Fruit fly (Drosophila melanogaster) whole organism, embryonic: ENCODE results near the gene CG45073.

Experiments used
- Antp ChIP-seq: fragments of 200-800 bp; sonication (Bioruptor generic); optimal IDR thresholded peaks from 3 replicates; lab custom pipeline; 2016; ENCODE audit warnings: missing biosample characterization, missing genetic modification characterization
- Blimp-1 ChIP-seq: fragments of 200-800 bp; sonication (Bioruptor generic); optimal IDR thresholded peaks from 3 replicates; lab custom pipeline; 2018; ENCODE audit warnings: missing biosample characterization, missing genetic modification characterization, mild to moderate bottlenecking, moderate library complexity, missing genetic modification reagents
- CG10274 ChIP-seq: fragments of 200-800 bp; sonication (Bioruptor generic); optimal IDR thresholded peaks from 3 replicates; lab custom pipeline; 2017; ENCODE audit warnings: missing biosample characterization, mild to moderate bottlenecking, missing genetic modification characterization
- CG10654 ChIP-seq: fragments of 200-800 bp; sonication (Bioruptor generic); optimal IDR thresholded peaks from 2 replicates; lab custom pipeline; 2016; ENCODE audit warnings: missing biosample characterization, missing genetic modification characterization
- CG11398 ChIP-seq: fragments of 200-800 bp; sonication (Bioruptor generic); optimal IDR thresholded peaks from 2 replicates; lab custom pipeline; 2016; ENCODE audit warnings: missing biosample characterization, missing genetic modification characterization
- CG11456 ChIP-seq: fragments of 200-800 bp; sonication (Bioruptor generic); IDR thresholded peaks from 3 replicates; pipeline ENCODE4 v1.3.6; 2022; ENCODE audit warnings: missing biosample characterization, missing genetic modification characterization
- CG13624 ChIP-seq: fragments of 200-800 bp; sonication (Bioruptor generic); optimal IDR thresholded peaks from 2 replicates; lab custom pipeline; 2016; ENCODE audit warnings: missing biosample characterization, missing genetic modification characterization
- CG14014 ChIP-seq: fragments of 200-800 bp; sonication (Bioruptor generic); IDR thresholded peaks from 2 replicates; pipeline ENCODE4 v1.3.6; 2022; ENCODE audit warnings: missing biosample characterization, missing genetic modification characterization
- CG14860 ChIP-seq: fragments of 200-800 bp; sonication (Bioruptor generic); IDR thresholded peaks from 3 replicates; pipeline ENCODE4 v1.3.6; 2022; ENCODE audit warnings: missing biosample characterization, missing genetic modification characterization; ENCODE audit not compliant: partially characterized antibody
- CG15011 ChIP-seq: fragments of 200-800 bp; sonication (Bioruptor generic); optimal IDR thresholded peaks from 3 replicates; lab custom pipeline; 2018; ENCODE audit warnings: missing biosample characterization, mild to moderate bottlenecking, missing genetic modification characterization
- CG15269 ChIP-seq: fragments of 200-800 bp; sonication (Bioruptor generic); optimal IDR thresholded peaks from 2 replicates; lab custom pipeline; 2018; ENCODE audit warnings: missing biosample characterization, mild to moderate bottlenecking, missing genetic modification characterization, moderate library complexity
- CG1602 ChIP-seq: fragments of 200-800 bp; sonication (Bioruptor generic); optimal IDR thresholded peaks from 3 replicates; lab custom pipeline; 2016; ENCODE audit warnings: missing biosample characterization, missing genetic modification characterization
- CG17912 ChIP-seq: fragments of 200-800 bp; sonication (Bioruptor generic); optimal IDR thresholded peaks from 2 replicates; lab custom pipeline; 2018; ENCODE audit warnings: missing biosample characterization, mild to moderate bottlenecking, missing genetic modification characterization
- CG1792 ChIP-seq: fragments of 200-800 bp; sonication (Bioruptor generic); optimal IDR thresholded peaks from 2 replicates; lab custom pipeline; 2016; ENCODE audit warnings: missing biosample characterization, missing genetic modification characterization
- CG2199 ChIP-seq: fragments of 200-800 bp; sonication (Bioruptor generic); IDR thresholded peaks from 3 replicates; pipeline ENCODE4 v1.3.6; 2022; ENCODE audit warnings: missing biosample characterization, missing genetic modification characterization
- CG2875 ChIP-seq: fragments of 200-800 bp; sonication (Bioruptor generic); optimal IDR thresholded peaks from 2 replicates; lab custom pipeline; 2017; ENCODE audit warnings: missing biosample characterization, mild to moderate bottlenecking, missing genetic modification characterization, missing genetic modification reagents
- CG34224 ChIP-seq: fragments of 200-800 bp; sonication (Bioruptor generic); IDR thresholded peaks from 3 replicates; pipeline ENCODE4 v1.3.6; 2022; ENCODE audit warnings: missing biosample characterization, missing genetic modification characterization; ENCODE audit not compliant: partially characterized antibody
- CG34376 ChIP-seq: fragments of 200-800 bp; sonication (Bioruptor generic); optimal IDR thresholded peaks from 2 replicates; lab custom pipeline; 2018; ENCODE audit warnings: missing biosample characterization, mild to moderate bottlenecking, missing genetic modification characterization
- CG3726 ChIP-seq: fragments of 200-800 bp; sonication (Bioruptor generic); IDR thresholded peaks from 3 replicates; pipeline ENCODE4, ENCODE4 v1.3.6; 2022; ENCODE audit warnings: missing biosample characterization, missing genetic modification characterization
- CG42726 ChIP-seq: fragments of 200-800 bp; sonication (Bioruptor generic); IDR thresholded peaks from 2 replicates; pipeline ENCODE4 v1.3.6; 2022; ENCODE audit warnings: missing biosample characterization, missing genetic modification characterization; ENCODE audit not compliant: partially characterized antibody
- CG4282 ChIP-seq: fragments of 200-800 bp; sonication (Bioruptor generic); optimal IDR thresholded peaks from 2 replicates; lab custom pipeline; 2016; ENCODE audit warnings: missing biosample characterization, missing genetic modification characterization
- CG5180 ChIP-seq: fragments of 200-800 bp; sonication (Bioruptor generic); optimal IDR thresholded peaks from 3 replicates; lab custom pipeline; 2017; ENCODE audit warnings: missing biosample characterization, missing genetic modification characterization, mild to moderate bottlenecking, moderate library complexity, missing genetic modification reagents
- CG7271 ChIP-seq: fragments of 200-800 bp; sonication (Bioruptor generic); optimal IDR thresholded peaks from 2 replicates; lab custom pipeline; 2018; ENCODE audit warnings: missing biosample characterization, mild to moderate bottlenecking, missing genetic modification characterization, moderate library complexity
- CG8281 ChIP-seq: fragments of 200-800 bp; sonication (Bioruptor generic); optimal IDR thresholded peaks from 2 replicates; lab custom pipeline; 2018; ENCODE audit warnings: missing biosample characterization, mild to moderate bottlenecking, missing genetic modification characterization, moderate library complexity
- HmgD ChIP-seq: fragments of 200-800 bp; sonication (Bioruptor generic); optimal IDR thresholded peaks from 3 replicates; lab custom pipeline; 2016; ENCODE audit warnings: missing biosample characterization, missing genetic modification characterization
- HmgZ ChIP-seq: fragments of 200-800 bp; sonication (Bioruptor generic); optimal IDR thresholded peaks from 2 replicates; lab custom pipeline; 2018; ENCODE audit warnings: missing biosample characterization, mild to moderate bottlenecking, missing genetic modification characterization
- Neu2 ChIP-seq: fragments of 200-800 bp; sonication (Bioruptor generic); optimal IDR thresholded peaks from 3 replicates; lab custom pipeline; 2016; ENCODE audit warnings: missing biosample characterization, missing genetic modification characterization, borderline replicate concordance
- Nf-YC ChIP-seq: fragments of 200-800 bp; optimal IDR thresholded peaks from 3 replicates; lab custom pipeline; 2019; ENCODE audit warnings: missing biosample characterization, mild to moderate bottlenecking, missing genetic modification characterization, moderate library complexity
- Oli ChIP-seq: fragments of 200-800 bp; sonication (Bioruptor generic); optimal IDR thresholded peaks from 2 replicates; lab custom pipeline; 2018; ENCODE audit warnings: missing biosample characterization, mild to moderate bottlenecking, missing genetic modification characterization, moderate library complexity
- Spps ChIP-seq: fragments of 200-800 bp; sonication (Bioruptor generic); optimal IDR thresholded peaks from 2 replicates; lab custom pipeline; 2018; ENCODE audit warnings: missing biosample characterization, mild to moderate bottlenecking, missing genetic modification characterization
- Ssrp ChIP-seq: fragments of 200-800 bp; sonication (Bioruptor generic); optimal IDR thresholded peaks from 2 replicates; lab custom pipeline; 2018; ENCODE audit warnings: missing biosample characterization, mild to moderate bottlenecking, missing genetic modification characterization, moderate library complexity
- Taf1 ChIP-seq: fragments of 200-800 bp; sonication (Bioruptor generic); IDR thresholded peaks from 2 replicates; pipeline ENCODE4 v1.3.6; 2022; ENCODE audit warnings: missing biosample characterization, missing genetic modification characterization
- Xrp1 ChIP-seq: fragments of 200-800 bp; sonication (Bioruptor generic); IDR thresholded peaks from 2 replicates; pipeline ENCODE4 v1.3.6; 2022; ENCODE audit warnings: missing biosample characterization, missing genetic modification characterization
- btn ChIP-seq: fragments of 200-800 bp; sonication (Bioruptor generic); optimal IDR thresholded peaks from 2 replicates; lab custom pipeline; 2016; ENCODE audit warnings: missing biosample characterization, missing genetic modification characterization
- crp ChIP-seq, 2 experiments: fragments of 200-800 bp; sonication (Bioruptor generic); optimal IDR thresholded peaks; 2 replicates in 1 of 2; 3 replicates in 1 of 2; lab custom pipeline; 2017; ENCODE audit warnings: missing biosample characterization in 2 of 2, missing genetic modification characterization in 2 of 2, mild to moderate bottlenecking in 1 of 2, moderate library complexity in 1 of 2
- gfzf ChIP-seq: fragments of 200-800 bp; sonication (Bioruptor generic); optimal IDR thresholded peaks from 2 replicates; lab custom pipeline; 2016; ENCODE audit warnings: missing biosample characterization, mild to moderate bottlenecking, missing genetic modification characterization, moderate library complexity
- hkb ChIP-seq, 2 experiments: fragments of 200-800 bp in 1 of 2; fragments of >200 bp in 1 of 2; sonication (Bioruptor generic) in 1 of 2; IDR thresholded peaks in 1 of 2; optimal IDR thresholded peaks in 1 of 2; 2 replicates each; pipeline versions ENCODE4 v1.3.6 to Lab custom; 2017 to 2022; ENCODE audit warnings: missing biosample characterization in 1 of 2, missing genetic modification characterization in 1 of 2
- ind ChIP-seq: fragments of 200-800 bp; sonication (Bioruptor generic); optimal IDR thresholded peaks from 3 replicates; lab custom pipeline; 2016; ENCODE audit warnings: missing biosample characterization, missing genetic modification characterization
- klu ChIP-seq: fragments of 200-800 bp; sonication (Bioruptor generic); IDR thresholded peaks from 2 replicates; pipeline ENCODE4 v1.3.6; 2022; ENCODE audit warnings: missing biosample characterization, missing genetic modification characterization
- pho ChIP-seq: fragments of 200-800 bp; sonication (Bioruptor generic); optimal IDR thresholded peaks from 2 replicates; lab custom pipeline; 2016; ENCODE audit warnings: missing biosample characterization, missing genetic modification characterization
- pita ChIP-seq: fragments of 200-800 bp; sonication (Bioruptor generic); optimal IDR thresholded peaks from 2 replicates; lab custom pipeline; 2017; ENCODE audit warnings: missing biosample characterization, mild to moderate bottlenecking, missing genetic modification characterization
- sim ChIP-seq: fragments of 200-800 bp; sonication (Bioruptor generic); IDR thresholded peaks from 2 replicates; pipeline ENCODE4 v1.3.6; 2022; ENCODE audit warnings: missing biosample characterization, missing genetic modification characterization
- sna ChIP-seq: fragments of 200-800 bp; sonication (Bioruptor generic); IDR thresholded peaks from 2 replicates; pipeline ENCODE4 v1.3.6; 2022; ENCODE audit warnings: missing biosample characterization, missing genetic modification characterization; ENCODE audit not compliant: partially characterized antibody
- so ChIP-seq: fragments of 200-800 bp; sonication (Bioruptor generic); IDR thresholded peaks from 3 replicates; pipeline ENCODE4 v1.3.6; 2022; ENCODE audit warnings: missing biosample characterization, missing genetic modification characterization
- stwl ChIP-seq: fragments of 200-800 bp; sonication (Bioruptor generic); optimal IDR thresholded peaks from 3 replicates; lab custom pipeline; 2018; ENCODE audit warnings: missing biosample characterization, mild to moderate bottlenecking, missing genetic modification characterization, moderate library complexity
- tap ChIP-seq: fragments of 200-800 bp; optimal IDR thresholded peaks from 3 replicates; lab custom pipeline; 2019; ENCODE audit warnings: missing biosample characterization, mild to moderate bottlenecking, missing genetic modification characterization, moderate library complexity
- tin ChIP-seq: fragments of 200-800 bp; sonication (Bioruptor generic); optimal IDR thresholded peaks from 3 replicates; lab custom pipeline; 2016; ENCODE audit warnings: missing biosample characterization, missing genetic modification characterization
- twi ChIP-seq: fragments of 200-800 bp; optimal IDR thresholded peaks from 2 replicates; lab custom pipeline; 2019; ENCODE audit warnings: missing biosample characterization, mild to moderate bottlenecking, missing genetic modification characterization, moderate library complexity

Gene CG45073

DNA sequence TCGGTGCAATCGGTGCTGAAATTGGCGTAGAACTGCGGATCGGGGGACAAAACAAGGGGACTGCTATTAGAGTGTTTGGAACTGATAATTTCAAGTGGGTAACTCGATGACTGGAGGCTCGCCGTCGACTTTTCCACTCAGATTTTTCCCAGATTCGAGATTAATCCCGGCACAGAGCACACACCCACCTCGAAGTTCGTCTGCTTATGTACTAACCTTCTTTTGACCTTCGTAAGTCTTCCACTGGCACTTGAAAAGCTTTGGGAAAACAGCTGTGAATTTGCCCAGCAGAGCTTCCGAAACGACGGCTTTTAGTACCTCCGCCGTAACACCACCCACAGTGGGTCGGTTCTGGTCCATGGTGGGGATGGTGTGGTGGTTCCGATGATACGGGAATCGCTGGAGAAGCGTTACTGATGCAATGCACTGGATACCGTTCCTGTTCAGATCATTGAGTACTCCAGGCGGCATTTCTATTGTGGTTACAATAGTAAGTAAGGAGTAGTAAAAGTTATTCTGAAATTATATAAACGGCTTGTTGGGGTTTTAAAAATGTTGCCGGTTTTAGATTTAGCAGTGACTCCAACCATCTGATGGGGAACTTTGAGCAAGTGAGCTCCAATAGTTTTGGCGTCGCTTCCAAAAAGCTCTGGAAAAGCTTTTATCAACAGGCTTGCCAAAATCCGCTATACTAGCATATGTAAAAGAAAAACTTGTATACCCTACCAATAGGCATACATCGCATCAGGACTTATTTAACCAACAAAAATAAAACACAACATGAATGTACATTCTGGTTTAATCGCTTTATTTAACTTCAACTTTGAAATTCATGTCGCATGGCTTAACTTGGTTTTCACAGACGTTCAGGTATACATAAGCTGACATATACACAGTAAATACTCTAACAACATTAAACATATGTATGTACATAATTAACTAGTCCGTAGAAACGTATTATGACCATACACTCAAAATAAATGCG lies 9.8 kb upstream of the CG45073 start, which contains the start of gene Tpi (continued):
- TF ChIP-seq klu (GFP tag; lab: Robert Waterston, UW): no peak
- no peak for TF ChIP-seq ind
- no peak for TF ChIP-seq sna
- no peak for TF ChIP-seq CG13624 (GFP tag; lab: Kevin White, UChicago)
- TF ChIP-seq CG7271 (tag; lab: Kevin White, UChicago): no peak
- TF ChIP-seq CG42726 (GFP tag; lab: Robert Waterston, UW): no peak
- peak; percentile 1 for TF ChIP-seq CG34376 (GFP tag; lab: Kevin White, UChicago)
- no peak for TF ChIP-seq Neu2 (GFP tag; lab: Kevin White, UChicago)
- no peak for TF ChIP-seq so
- peak; percentile 68 for TF ChIP-seq CG15269 (tag; lab: Kevin White, UChicago)
- peak; percentile 28 for TF ChIP-seq pho (GFP tag; lab: Kevin White, UChicago)
- TF ChIP-seq CG10654 (GFP tag; lab: Kevin White, UChicago): no peak
- TF ChIP-seq CG8281 (tag; lab: Kevin White, UChicago): no peak
- TF ChIP-seq Nf-YC (tag; lab: Kevin White, UChicago): no peak
- no peak for TF ChIP-seq CG2199 (GFP tag; lab: Robert Waterston, UW)
- TF ChIP-seq CG4282: no peak
- no peak for TF ChIP-seq CG1792 (GFP tag; lab: Kevin White, UChicago)
- peak; percentile 97 for TF ChIP-seq hkb (optimal IDR thresholded peaks at IDR 0.05; lab: Kevin White, UChicago)
- no peak for TF ChIP-seq hkb (GFP tag; IDR thresholded peaks at IDR 0.05; lab: Robert Waterston, UW)
- TF ChIP-seq Antp (GFP tag; lab: Kevin White, UChicago): peak; percentile 23
- TF ChIP-seq CG14014 (GFP tag; lab: Robert Waterston, UW): 0 out of 2 replicates have a peak, but pooled peaks have one; percentile 7
- peak; percentile 75 for TF ChIP-seq gfzf (GFP tag; lab: Kevin White, UChicago)
- no peak for TF ChIP-seq CG5180 (GFP tag; lab: Kevin White, UChicago)
- TF ChIP-seq sim (GFP tag; lab: Robert Waterston, UW): no peak
- no peak for TF ChIP-seq CG1602 (GFP tag; lab: Kevin White, UChicago)
- TF ChIP-seq Oli (tag; lab: Kevin White, UChicago): peak; percentile 33
- no peak for TF ChIP-seq CG17912 (GFP tag; lab: Kevin White, UChicago)
- TF ChIP-seq CG3726 (GFP tag; lab: Robert Waterston, UW): no peak
- TF ChIP-seq Taf1 (GFP tag; lab: Robert Waterston, UW): no peak
- TF ChIP-seq Spps (tag; lab: Kevin White, UChicago): no peak
- no peak for TF ChIP-seq CG11398 (GFP tag; lab: Kevin White, UChicago)
- TF ChIP-seq btn (GFP tag; lab: Kevin White, UChicago): no peak
- no peak for TF ChIP-seq CG34224 (GFP tag; lab: Robert Waterston, UW)
- no peak for TF ChIP-seq Ssrp
- TF ChIP-seq crp (GFP tag; optimal IDR thresholded peaks at IDR 0.05; lab: Kevin White, UChicago): peak in 1 of 2 experiments; percentile 87
- no peak for TF ChIP-seq tin (GFP tag; lab: Kevin White, UChicago)
- TF ChIP-seq CG15011 (GFP tag; lab: Kevin White, UChicago): no peak
- TF ChIP-seq CG2875 (GFP tag; lab: Kevin White, UChicago): no peak
- TF ChIP-seq Blimp-1: no peak
- TF ChIP-seq HmgZ (tag; lab: Kevin White, UChicago): no peak
- TF ChIP-seq CG10274: no peak
- TF ChIP-seq twi: no peak
- no peak for TF ChIP-seq CG11456 (GFP tag; lab: Robert Waterston, UW)
- peak; percentile 61 for TF ChIP-seq pita (GFP tag; lab: Kevin White, UChicago)
- no peak for TF ChIP-seq tap
- TF ChIP-seq CG14860 (GFP tag; lab: Robert Waterston, UW): no peak
- TF ChIP-seq HmgD (GFP tag; lab: Kevin White, UChicago): no peak
- TF ChIP-seq stwl (tag; lab: Kevin White, UChicago): no peak
- no peak for TF ChIP-seq Xrp1 (GFP tag; lab: Robert Waterston, UW)
